Fruit fly (Drosophila melanogaster): ENCODE data around the gene CG33257.

dm6 chr3L:16368199-16368598, 22.1 kb downstream of the CG33257 start, which contains the start of gene CG4842:
- no peak for TF ChIP-seq CG18262 (tag; optimal IDR thresholded peaks at IDR 0.05)
- no peak for TF ChIP-seq CG30020 (tag; optimal IDR thresholded peaks at IDR 0.05)
- TF ChIP-seq gcm (GFP tag; optimal IDR thresholded peaks at IDR 0.05), result no peak
- TF ChIP-seq Gug (GFP tag; IDR thresholded peaks at IDR 0.05), result no peak
- TF ChIP-seq Hr3 (GFP tag; optimal IDR thresholded peaks at IDR 0.05), result no peak
- TF ChIP-seq Hr39 (optimal IDR thresholded peaks at IDR 0.05), result no peak
- TF ChIP-seq Ptx1 (GFP tag; IDR thresholded peaks at IDR 0.05), result no peak
